Worm (Caenorhabditis elegans) whole organism, L4 larva: ENCODE data around the gene K09C6.2.

Source experiments
- F44E2.7 ChIP-seq: fragments of 200-800 bp; sonication (Bioruptor generic); IDR thresholded peaks from 2 replicates; pipeline ENCODE4 v2.1.2; 2022; ENCODE audit warnings: missing genetic modification characterization, missing compliant biosample characterization
- T20F7.1 ChIP-seq: fragments of 200-800 bp; sonication (Bioruptor generic); optimal IDR thresholded peaks from 2 replicates; lab custom pipeline; 2018; ENCODE audit warnings: mild to moderate bottlenecking, missing genetic modification characterization, missing compliant biosample characterization
- Y5F2A.4 ChIP-seq: fragments of 200-800 bp; sonication (Bioruptor generic); optimal IDR thresholded peaks from 2 replicates; lab custom pipeline; 2018; ENCODE audit warnings: mild to moderate bottlenecking, missing genetic modification characterization, missing compliant biosample characterization
- ZK546.5 ChIP-seq, 2 experiments: sonication (generic microtip); optimal IDR thresholded peaks; 2 replicates each; lab custom pipeline; 2017; ENCODE audit warnings: missing biosample characterization in 2 of 2, missing genetic modification characterization in 2 of 2
- aha-1 ChIP-seq: fragments of 150-350 bp; peaks from one replicate; lab custom pipeline; 2014; ENCODE audit warnings: missing biosample characterization, missing genetic modification characterization
- ceh-32 ChIP-seq: sonication (generic microtip); optimal IDR thresholded peaks from 2 replicates; lab custom pipeline; 2016; ENCODE audit warnings: mild to moderate bottlenecking, missing genetic modification characterization, missing compliant biosample characterization; ENCODE audit not compliant: poor library complexity
- ceh-62 ChIP-seq: sonication (generic microtip); optimal IDR thresholded peaks from 2 replicates; lab custom pipeline; 2017; ENCODE audit warnings: missing biosample characterization, missing genetic modification characterization
- ceh-82 ChIP-seq: sonication (generic microtip); optimal IDR thresholded peaks from 2 replicates; lab custom pipeline; 2017; ENCODE audit warnings: missing biosample characterization, missing genetic modification characterization
- ces-1 ChIP-seq: fragments of 150-350 bp; sonication (generic microtip); optimal IDR thresholded peaks from 4 replicates; lab custom pipeline; 2014; ENCODE audit warnings: missing biosample characterization, missing genetic modification reagents, missing genetic modification characterization
- daf-12 ChIP-seq: fragments of 150-350 bp; optimal IDR thresholded peaks from 2 replicates; lab custom pipeline; 2014; ENCODE audit warnings: missing biosample characterization, missing genetic modification reagents, missing genetic modification characterization
- daf-16 ChIP-seq, 3 experiments: sonication (generic microtip); optimal IDR thresholded peaks; 2 replicates each; lab custom pipeline; 2016 to 2017; ENCODE audit warnings: missing genetic modification characterization in 3 of 3, missing genetic modification reagents in 3 of 3, mild to moderate bottlenecking in 2 of 3, missing compliant biosample characterization in 2 of 3, missing biosample characterization in 1 of 3, moderate library complexity in 1 of 3
- daf-8 ChIP-seq: fragments of 200-800 bp; sonication (Bioruptor generic); IDR thresholded peaks from 2 replicates; pipeline ENCODE4 v1.3.6; 2022; ENCODE audit warnings: missing genetic modification characterization, missing compliant biosample characterization
- dmd-6 ChIP-seq: fragments of 200-800 bp; sonication (Bioruptor generic); IDR thresholded peaks from 2 replicates; pipeline ENCODE4 v1.3.6; 2022; ENCODE audit warnings: missing genetic modification reagents, missing genetic modification characterization, missing compliant biosample characterization
- dmd-8 ChIP-seq: fragments of 200-800 bp; sonication (Bioruptor generic); IDR thresholded peaks from 2 replicates; pipeline ENCODE4 v1.3.6; 2022; ENCODE audit warnings: missing genetic modification characterization, missing compliant biosample characterization
- dpl-1 ChIP-seq: fragments of 150-350 bp; optimal IDR thresholded peaks from 2 replicates; lab custom pipeline; 2014; ENCODE audit warnings: missing biosample characterization, missing genetic modification reagents, missing genetic modification characterization
- duxl-1 ChIP-seq: sonication (generic microtip); optimal IDR thresholded peaks from 2 replicates; lab custom pipeline; 2016; ENCODE audit warnings: mild to moderate bottlenecking, missing genetic modification characterization, moderate library complexity, missing compliant biosample characterization; ENCODE audit not compliant: poor library complexity
- dve-1 ChIP-seq: sonication (generic microtip); optimal IDR thresholded peaks from 2 replicates; lab custom pipeline; 2017; ENCODE audit warnings: antibody characterized with exemption, mild to moderate bottlenecking, missing genetic modification characterization, missing compliant biosample characterization; ENCODE audit not compliant: insufficient read depth
- egl-43 ChIP-seq: fragments of 200-800 bp; sonication (Bioruptor generic); IDR thresholded peaks from 2 replicates; pipeline ENCODE4 v1.3.6; 2022; ENCODE audit warnings: missing genetic modification reagents, missing genetic modification characterization, missing compliant biosample characterization
- fkh-10 ChIP-seq: fragments of 150-350 bp; optimal IDR thresholded peaks from 2 replicates; lab custom pipeline; 2014; ENCODE audit warnings: missing biosample characterization, missing genetic modification reagents, missing genetic modification characterization
- hif-1 ChIP-seq, 2 experiments: sonication (generic microtip); optimal IDR thresholded peaks; 2 replicates each; lab custom pipeline; 2016 to 2017; ENCODE audit warnings: missing compliant biosample characterization in 2 of 2, missing genetic modification characterization in 2 of 2, missing genetic modification reagents in 2 of 2, missing genotype in 2 of 2, mild to moderate bottlenecking in 1 of 2
- hlh-11 ChIP-seq: fragments of 200-800 bp; sonication (Bioruptor generic); optimal IDR thresholded peaks from 2 replicates; lab custom pipeline; 2018; ENCODE audit warnings: mild to moderate bottlenecking, missing genetic modification characterization, missing compliant biosample characterization
- hmg-1.1 ChIP-seq: fragments of 200-800 bp; sonication (Bioruptor generic); IDR thresholded peaks from 2 replicates; pipeline ENCODE4 v1.3.6; 2022; ENCODE audit warnings: missing genetic modification reagents, missing genetic modification characterization, missing compliant biosample characterization
- lin-13 ChIP-seq: fragments of 150-350 bp; optimal IDR thresholded peaks from 2 replicates; lab custom pipeline; 2014; ENCODE audit warnings: missing biosample characterization, missing genetic modification reagents, missing genetic modification characterization
- lin-38 ChIP-seq: fragments of 200-800 bp; sonication (Bioruptor generic); IDR thresholded peaks from 2 replicates; pipeline ENCODE4 v1.3.6; 2022; ENCODE audit warnings: missing genetic modification reagents, missing genetic modification characterization, missing compliant biosample characterization
- lir-3 ChIP-seq: sonication (generic microtip); optimal IDR thresholded peaks from 2 replicates; lab custom pipeline; 2016; ENCODE audit warnings: mild to moderate bottlenecking, missing genetic modification characterization, missing compliant biosample characterization
- lsy-2 ChIP-seq, 2 experiments: fragments of 150-350 bp in 1 of 2; sonication (generic microtip) in 1 of 2; optimal IDR thresholded peaks; 2 replicates each; lab custom pipeline; 2014 to 2017; ENCODE audit warnings: missing biosample characterization in 2 of 2, missing genetic modification characterization in 2 of 2
- mdl-1 ChIP-seq, 2 experiments: fragments of 150-350 bp in 1 of 2; sonication (generic microtip) in 1 of 2; optimal IDR thresholded peaks; 2 replicates each; lab custom pipeline; 2014 to 2017; ENCODE audit warnings: missing biosample characterization in 2 of 2, missing genetic modification characterization in 2 of 2
- mdt-29 ChIP-seq: fragments of 200-800 bp; sonication (Bioruptor generic); IDR thresholded peaks from 2 replicates; pipeline ENCODE4 v1.3.6; 2022; ENCODE audit warnings: missing genetic modification reagents, missing genetic modification characterization, missing compliant biosample characterization
- mes-2 ChIP-seq: sonication (generic microtip); optimal IDR thresholded peaks from 2 replicates; lab custom pipeline; 2016; ENCODE audit warnings: missing genotype, mild to moderate bottlenecking, missing genetic modification characterization, missing compliant biosample characterization; ENCODE audit not compliant: poor library complexity, severe bottlenecking
- nhr-102 ChIP-seq: sonication (generic microtip); optimal IDR thresholded peaks from 2 replicates; lab custom pipeline; 2016; ENCODE audit warnings: mild to moderate bottlenecking, missing genetic modification characterization, moderate library complexity, missing compliant biosample characterization
- nhr-11 ChIP-seq: fragments of 150-350 bp; optimal IDR thresholded peaks from 2 replicates; lab custom pipeline; 2014; ENCODE audit warnings: missing biosample characterization, missing genetic modification characterization
- nhr-237 ChIP-seq: sonication (generic microtip); optimal IDR thresholded peaks from 2 replicates; lab custom pipeline; 2017; ENCODE audit warnings: missing biosample characterization, missing genetic modification characterization
- nhr-28 ChIP-seq: fragments of 150-350 bp; optimal IDR thresholded peaks from 2 replicates; lab custom pipeline; 2014; ENCODE audit warnings: missing biosample characterization, missing genetic modification characterization
- nhr-48 ChIP-seq: sonication (generic microtip); optimal IDR thresholded peaks from 2 replicates; lab custom pipeline; 2016; ENCODE audit warnings: mild to moderate bottlenecking, missing genetic modification characterization, missing compliant biosample characterization
- nhr-6 ChIP-seq: fragments of 150-350 bp; optimal IDR thresholded peaks from 2 replicates; lab custom pipeline; 2014; ENCODE audit warnings: missing biosample characterization, missing genetic modification characterization
- nhr-77 ChIP-seq: fragments of 150-350 bp; optimal IDR thresholded peaks from 2 replicates; lab custom pipeline; 2014; ENCODE audit warnings: missing biosample characterization, missing genetic modification characterization
- pha-4 ChIP-seq, 2 experiments: fragments of 150-350 bp in 1 of 2; fragments of 200-800 bp in 1 of 2; sonication (Bioruptor generic) in 1 of 2; IDR thresholded peaks in 1 of 2; optimal IDR thresholded peaks in 1 of 2; 2 replicates each; pipeline versions ENCODE4 v1.3.6 to Lab custom; 2014 to 2022; ENCODE audit warnings: missing genetic modification characterization in 2 of 2, missing genetic modification reagents in 2 of 2, missing biosample characterization in 1 of 2, missing compliant biosample characterization in 1 of 2
- php-3 ChIP-seq: fragments of 200-800 bp; sonication (Bioruptor generic); IDR thresholded peaks from 2 replicates; pipeline ENCODE4 v1.3.6; 2022; ENCODE audit warnings: missing genetic modification reagents, missing genetic modification characterization, missing compliant biosample characterization
- rbr-2 ChIP-seq: sonication (generic microtip); optimal IDR thresholded peaks from 2 replicates; lab custom pipeline; 2016; ENCODE audit warnings: missing genotype, missing genetic modification characterization, missing compliant biosample characterization
- saeg-2 ChIP-seq: fragments of 200-800 bp; sonication (Bioruptor generic); IDR thresholded peaks from 2 replicates; pipeline ENCODE4 v1.3.6; 2022; ENCODE audit warnings: missing genetic modification reagents, missing genetic modification characterization, missing compliant biosample characterization
- sdz-12 ChIP-seq: fragments of 200-800 bp; sonication (Bioruptor generic); optimal IDR thresholded peaks from 2 replicates; lab custom pipeline; 2018; ENCODE audit warnings: mild to moderate bottlenecking, missing genetic modification characterization, missing compliant biosample characterization
- set-16 ChIP-seq: fragments of 200-800 bp; sonication (Bioruptor generic); IDR thresholded peaks from 2 replicates; pipeline ENCODE4 v1.3.6; 2022; ENCODE audit warnings: missing genetic modification reagents, missing genetic modification characterization, missing compliant biosample characterization
- vab-7 ChIP-seq: fragments of 200-800 bp; sonication (Bioruptor generic); IDR thresholded peaks from 2 replicates; pipeline ENCODE4 v1.3.6; 2022; ENCODE audit warnings: missing genetic modification reagents, missing genetic modification characterization, missing compliant biosample characterization
- zag-1 ChIP-seq: fragments of 150-350 bp; optimal IDR thresholded peaks from 2 replicates; lab custom pipeline; 2014; ENCODE audit warnings: missing biosample characterization, missing genetic modification characterization
- zfp-3 ChIP-seq: fragments of 200-800 bp; sonication (Bioruptor generic); conservative IDR thresholded peaks from 2 replicates; pipeline ENCODE4 v1.3.6; 2022; ENCODE audit warnings: missing genetic modification reagents, missing genetic modification characterization, missing compliant biosample characterization
- zip-11 ChIP-seq: fragments of 200-800 bp; sonication (Bioruptor generic); IDR thresholded peaks from 2 replicates; pipeline ENCODE4 v1.3.6; 2022; ENCODE audit warnings: missing genetic modification characterization, missing compliant biosample characterization

The K09C6.2 gene

ce11 chrV:903460-903859, 46.8 kb downstream of the K09C6.2 start, which contains the start of gene fmo-5 (continued):
- TF ChIP-seq daf-8 (GFP tag; lab: Robert Waterston, UW) (no peak), ceh-32 (no peak)

DNA sequence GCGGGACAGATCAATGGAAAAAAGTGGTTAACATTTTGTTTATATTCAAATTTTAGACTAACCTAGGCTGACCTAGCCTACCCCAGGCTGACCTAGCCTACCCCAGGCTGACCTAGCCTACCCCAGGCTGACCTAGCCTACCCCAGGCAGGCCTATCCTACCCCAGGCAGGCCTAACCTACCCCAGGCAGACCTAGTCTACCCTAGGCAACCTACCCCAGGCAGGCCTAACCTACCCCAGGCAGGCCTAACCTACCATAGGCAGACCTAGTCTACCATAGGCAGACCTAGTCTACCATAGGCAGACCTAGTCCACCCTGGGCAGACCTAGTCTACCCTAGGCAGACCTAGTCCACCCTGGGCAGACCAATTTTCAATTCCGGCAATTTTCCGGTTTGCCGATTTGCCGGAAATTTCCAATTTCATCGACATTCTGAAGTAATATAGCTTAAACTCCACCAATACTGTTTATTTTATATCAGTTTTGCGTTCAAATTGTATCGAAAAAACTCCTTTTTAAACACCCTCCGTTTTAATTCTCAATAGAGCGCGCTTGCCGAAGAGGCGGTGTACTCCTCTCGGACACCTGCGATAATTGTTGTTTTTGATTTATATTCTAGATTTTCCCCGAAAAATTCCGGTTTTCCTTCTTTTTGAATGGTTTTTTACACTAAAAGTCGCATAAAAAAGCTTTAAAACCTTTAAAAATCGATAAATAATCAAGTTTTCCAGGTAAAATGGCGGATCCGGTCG, 47.8 kb downstream of the K09C6.2 start, which contains the start of gene trm-2A:
trm-2A (plus strand) TSS at position 732 of the 752 bp plus-strand sequence.
- TF ChIP-seq zag-1 (tag; lab: Kevin White, UChicago): no peak
- TF ChIP-seq hlh-11 (tag; lab: Kevin White, UChicago): peak; percentile 52
- TF ChIP-seq nhr-237 (tag; lab: Kevin White, UChicago): no peak
- no peak for TF ChIP-seq Y5F2A.4 (GFP tag; lab: Kevin White, UChicago)
- TF ChIP-seq saeg-2 (GFP tag; lab: Robert Waterston, UW): no peak
- TF ChIP-seq nhr-11 (tag; lab: Kevin White, UChicago): peak; percentile 27
- TF ChIP-seq nhr-77: peak; percentile 44
- TF ChIP-seq aha-1: peak; percentile 89
- TF ChIP-seq dve-1: peak; percentile 60
- TF ChIP-seq dmd-6 (GFP tag; lab: Robert Waterston, UW): peak; percentile 43; the same call in 1 of the 2 replicates
- no peak for TF ChIP-seq php-3 (GFP tag; lab: Robert Waterston, UW)
- peak; percentile 54 for TF ChIP-seq rbr-2 (tag; lab: Kevin White, UChicago)
- no peak for TF ChIP-seq zip-11
- TF ChIP-seq lin-13: peak; percentile 16
- TF ChIP-seq fkh-10 (GFP tag; lab: Kevin White, UChicago): no peak
- peak in 1 of 2 experiments; percentile 87 for TF ChIP-seq lsy-2 (tag; optimal IDR thresholded peaks at IDR 0.05; lab: Kevin White, UChicago)
- peak; percentile 93 for TF ChIP-seq mes-2 (tag; lab: Kevin White, UChicago)
- TF ChIP-seq F44E2.7 (GFP tag; lab: Robert Waterston, UW): 0 out of 2 replicates have a peak, but pooled peaks have one; percentile 15
- peak; percentile 95 for TF ChIP-seq dpl-1 (GFP tag; lab: Kevin White, UChicago)
- TF ChIP-seq dmd-8 (GFP tag; lab: Robert Waterston, UW): 0 out of 2 replicates have a peak, but pooled peaks have one; percentile 37
- TF ChIP-seq nhr-48: no peak
- TF ChIP-seq egl-43: peak; percentile 37; the same call in 1 of the 2 replicates
- peak; percentile 65 for TF ChIP-seq hmg-1.1 (GFP tag; lab: Robert Waterston, UW)
- no peak for TF ChIP-seq vab-7
- no peak for TF ChIP-seq daf-16 (GFP tag; optimal IDR thresholded peaks at IDR 0.05; lab: Kevin White, UChicago)
- TF ChIP-seq daf-16 (tag; optimal IDR thresholded peaks at IDR 0.05; lab: Kevin White, UChicago): peak; percentile 43
- no peak for TF ChIP-seq lir-3
- no peak for TF ChIP-seq ceh-82 (tag; lab: Kevin White, UChicago)
- no peak for TF ChIP-seq mdt-29 (GFP tag; lab: Robert Waterston, UW)
- TF ChIP-seq pha-4 (GFP tag; IDR thresholded peaks at IDR 0.05; lab: Robert Waterston, UW): no peak
- peak; percentile 43 for TF ChIP-seq pha-4 (tag; optimal IDR thresholded peaks at IDR 0.05; lab: Kevin White, UChicago)
- peak; percentile 49 for TF ChIP-seq duxl-1 (tag; lab: Kevin White, UChicago)
- TF ChIP-seq mdl-1 (tag; optimal IDR thresholded peaks at IDR 0.05; lab: Kevin White, UChicago): peak in 1 of 2 experiments; percentile 17
- TF ChIP-seq nhr-28: peak; percentile 67
- TF ChIP-seq ceh-62 (tag; lab: Kevin White, UChicago): no peak
- TF ChIP-seq sdz-12 (GFP tag; lab: Kevin White, UChicago): no peak
- TF ChIP-seq nhr-102 (tag; lab: Kevin White, UChicago): peak; percentile 6
- TF ChIP-seq ceh-32: no peak
- no peak for TF ChIP-seq ZK546.5 (tag; optimal IDR thresholded peaks at IDR 0.05; lab: Kevin White, UChicago)
- no peak for TF ChIP-seq daf-12 (tag; lab: Kevin White, UChicago)
- no peak for TF ChIP-seq T20F7.1 (GFP tag; lab: Kevin White, UChicago)
- TF ChIP-seq hif-1 (tag; optimal IDR thresholded peaks at IDR 0.05; lab: Kevin White, UChicago): peak in 1 of 2 experiments; percentile 47
- TF ChIP-seq lin-38 (GFP tag; lab: Robert Waterston, UW): peak; percentile 98
- TF ChIP-seq set-16 (GFP tag; lab: Robert Waterston, UW): peak; percentile 71
- TF ChIP-seq ces-1 (GFP tag; lab: Kevin White, UChicago): no peak
- TF ChIP-seq zfp-3 (GFP tag; lab: Robert Waterston, UW): no peak
- peak; percentile 12 for TF ChIP-seq nhr-6 (tag; lab: Kevin White, UChicago)
